Worm (Caenorhabditis elegans): Measurements from ENCODE around the gene F58E6.6.

ce11 chrV:9731852-9732251 lies 21.0 kb downstream of the F58E6.6 start:
- TF ChIP-seq pha-4 (tag; optimal IDR thresholded peaks at IDR 0.05) (no peak), hmg-20 (GFP tag; IDR thresholded peaks at IDR 0.05) (0 out of 2 replicates have a peak, but pooled peaks have one; percentile 4)

All from whole organism, young adult.